Worm (Caenorhabditis elegans) whole organism, L4 larva: Measurements from ENCODE around the gene mom-2.

Experiments used
- ZK546.5 ChIP-seq, 2 experiments: sonication (generic microtip); optimal IDR thresholded peaks; 2 replicates each; lab custom pipeline; 2017; ENCODE audit warnings: missing biosample characterization in 2 of 2, missing genetic modification characterization in 2 of 2
- ama-1 ChIP-seq: fragments of 150-350 bp; optimal IDR thresholded peaks from 2 replicates; lab custom pipeline; 2014; ENCODE audit warnings: inconsistent platforms, mixed read lengths
- jun-1 ChIP-seq: fragments of 150-350 bp; optimal IDR thresholded peaks from 2 replicates; lab custom pipeline; 2014; ENCODE audit warnings: missing biosample characterization, missing genetic modification reagents, missing genetic modification characterization
- nhr-28 ChIP-seq: fragments of 150-350 bp; optimal IDR thresholded peaks from 2 replicates; lab custom pipeline; 2014; ENCODE audit warnings: missing biosample characterization, missing genetic modification characterization
- skn-1 ChIP-seq: fragments of 150-350 bp; optimal IDR thresholded peaks from 2 replicates; lab custom pipeline; 2014; ENCODE audit warnings: missing biosample characterization, missing genetic modification characterization
- unc-62 ChIP-seq, 3 experiments: fragments of 150-350 bp in 1 of 3; sonication (generic microtip); optimal IDR thresholded peaks in 2 of 3; peaks in 1 of 3; 1 replicate in 1 of 3; 2 replicates in 2 of 3; lab custom pipeline; 2014 to 2017; ENCODE audit warnings: missing biosample characterization in 3 of 3, missing genetic modification characterization in 3 of 3, missing genetic modification reagents in 3 of 3, missing genotype in 1 of 3
- zag-1 ChIP-seq: fragments of 150-350 bp; optimal IDR thresholded peaks from 2 replicates; lab custom pipeline; 2014; ENCODE audit warnings: missing biosample characterization, missing genetic modification characterization

DNA sequence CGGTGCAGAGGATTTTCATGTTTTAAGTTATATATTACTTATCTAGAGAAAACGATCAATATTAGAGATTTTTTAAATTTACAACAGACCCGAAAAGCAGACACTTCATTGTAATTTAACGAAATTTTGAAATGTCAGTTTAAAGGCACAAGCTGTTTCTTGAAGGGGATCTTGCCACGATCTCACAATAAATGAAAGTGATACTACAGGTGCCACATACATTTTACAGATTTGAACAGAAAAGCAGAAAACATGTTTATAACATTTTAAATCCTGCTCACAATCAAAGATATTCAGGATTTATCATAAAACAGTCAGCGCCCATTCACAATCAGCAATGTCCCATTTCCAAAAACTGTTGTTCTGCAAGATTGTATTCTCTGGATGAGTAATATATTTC lies 5.8 kb upstream of the mom-2 start:
- TF ChIP-seq ZK546.5 (tag; optimal IDR thresholded peaks at IDR 0.05; lab: Kevin White, UChicago) (no peak), skn-1 (tag; lab: Kevin White, UChicago) (no peak), unc-62 (GFP tag; optimal IDR thresholded peaks at IDR 0.05 in 1 of 2; lab: Kevin White, UChicago) (no peak), unc-62 (tag; optimal IDR thresholded peaks at IDR 0.05; lab: Kevin White, UChicago) (no peak), jun-1 (tag; lab: Kevin White, UChicago) (no peak), nhr-28 (tag; lab: Kevin White, UChicago) (no peak), ama-1 (lab: Kevin White, UChicago) (no peak), zag-1 (tag; lab: Kevin White, UChicago) (no peak)
